Worm (Caenorhabditis elegans) whole organism, late embryonic: ENCODE data around the gene C50F4.16.

Source experiments
- C38D4.7 ChIP-seq: fragments of 200-800 bp; sonication (Bioruptor generic); optimal IDR thresholded peaks from 2 replicates; lab custom pipeline; 2018; ENCODE audit warnings: mild to moderate bottlenecking, missing genetic modification characterization, moderate library complexity, missing compliant biosample characterization
- Y22D7AL.16 ChIP-seq: sonication (generic microtip); optimal IDR thresholded peaks from 2 replicates; lab custom pipeline; 2016; ENCODE audit warnings: missing genetic modification characterization, missing compliant biosample characterization
- ama-1 ChIP-seq: fragments of 150-350 bp; optimal IDR thresholded peaks from 2 replicates; lab custom pipeline; 2014
- ceh-31 ChIP-seq: sonication (generic microtip); optimal IDR thresholded peaks from 2 replicates; lab custom pipeline; 2016; ENCODE audit warnings: missing genetic modification characterization, missing compliant biosample characterization
- ceh-48 ChIP-seq: sonication (generic microtip); optimal IDR thresholded peaks from 2 replicates; lab custom pipeline; 2016; ENCODE audit warnings: missing genetic modification characterization, inconsistent platforms, missing compliant biosample characterization
- eyg-1 ChIP-seq: sonication (generic microtip); optimal IDR thresholded peaks from 2 replicates; lab custom pipeline; 2016; ENCODE audit warnings: missing genotype, missing genetic modification characterization, missing compliant biosample characterization
- hlh-30 ChIP-seq: sonication (generic microtip); optimal IDR thresholded peaks from 2 replicates; lab custom pipeline; 2017; ENCODE audit warnings: antibody characterized with exemption, missing genetic modification characterization, missing compliant biosample characterization; ENCODE audit not compliant: insufficient read depth
- nhr-11 ChIP-seq: fragments of 150-350 bp; optimal IDR thresholded peaks from 2 replicates; lab custom pipeline; 2014; ENCODE audit warnings: missing biosample characterization, missing genetic modification characterization
- pag-3 ChIP-seq: sonication (generic microtip); optimal IDR thresholded peaks from 2 replicates; lab custom pipeline; 2016; ENCODE audit warnings: missing compliant biosample characterization, missing genetic modification characterization, borderline replicate concordance
- pha-4 ChIP-seq: fragments of 150-350 bp; optimal IDR thresholded peaks from 2 replicates; lab custom pipeline; 2018; ENCODE audit warnings: missing biosample characterization, missing genetic modification reagents, missing genetic modification characterization
- pqm-1 ChIP-seq: sonication (generic microtip); optimal IDR thresholded peaks from 2 replicates; lab custom pipeline; 2016; ENCODE audit warnings: missing genetic modification characterization, missing compliant biosample characterization
- tbx-2 ChIP-seq: sonication (generic microtip); optimal IDR thresholded peaks from 2 replicates; lab custom pipeline; 2016; ENCODE audit warnings: missing genetic modification characterization, missing compliant biosample characterization
- unc-3 ChIP-seq, 2 experiments: fragments of 200-800 bp in 1 of 2; sonication (Bioruptor generic) in 1 of 2; sonication (generic microtip) in 1 of 2; conservative IDR thresholded peaks in 1 of 2; optimal IDR thresholded peaks in 1 of 2; 2 replicates each; pipeline versions ENCODE4 v1.3.6 to Lab custom; 2016 to 2022; ENCODE audit warnings: missing compliant biosample characterization in 2 of 2, missing genetic modification characterization in 2 of 2, missing genetic modification reagents in 1 of 2
- unc-55 ChIP-seq: sonication (generic microtip); optimal IDR thresholded peaks from 2 replicates; lab custom pipeline; 2017; ENCODE audit warnings: missing biosample characterization, missing genetic modification reagents, missing genetic modification characterization

DNA sequence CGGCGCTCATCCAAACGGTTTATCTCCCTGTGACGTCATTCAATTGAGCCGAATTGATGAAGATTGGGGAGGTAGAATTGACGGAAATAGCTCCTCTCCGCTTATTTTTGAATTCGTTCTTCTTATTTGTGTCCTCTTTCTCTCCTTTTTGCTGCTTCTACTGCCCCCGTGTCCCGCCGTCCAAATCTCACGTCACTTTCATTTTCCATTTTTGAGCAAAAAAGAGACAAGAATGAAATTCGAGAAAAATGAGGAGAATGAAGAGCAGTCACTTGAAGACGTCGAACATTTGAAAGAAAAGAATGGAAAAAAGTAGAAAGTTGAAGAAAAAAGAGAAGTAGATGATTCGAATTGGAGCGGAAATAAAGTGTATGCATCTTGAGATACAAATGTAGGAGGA lies 22.2 kb upstream of the C50F4.16 start:
- TF ChIP-seq nhr-11 (tag; lab: Kevin White, UChicago) (no peak), hlh-30 (no peak), unc-3 (GFP tag; conservative IDR thresholded peaks at IDR 0.05; lab: Robert Waterston, UW) (no peak), unc-3 (tag; optimal IDR thresholded peaks at IDR 0.05; lab: Kevin White, UChicago) (no peak), eyg-1 (tag; lab: Kevin White, UChicago) (no peak), Y22D7AL.16 (tag; lab: Kevin White, UChicago) (no peak), unc-55 (GFP tag; lab: Kevin White, UChicago) (no peak), C38D4.7 (GFP tag; lab: Kevin White, UChicago) (no peak), pqm-1 (tag; lab: Kevin White, UChicago) (no peak), ceh-48 (tag; lab: Kevin White, UChicago) (no peak), ceh-31 (tag; lab: Kevin White, UChicago) (no peak), ama-1 (lab: Kevin White, UChicago) (no peak), pag-3 (no peak), pha-4 (tag; lab: Kevin White, UChicago) (no peak), tbx-2 (no peak)
